Worm (Caenorhabditis elegans) whole organism, early embryonic: ENCODE data around the gene C06C6.7.

Experiments used
- ama-1 ChIP-seq: fragments of 150-350 bp; optimal IDR thresholded peaks from 2 replicates; lab custom pipeline; 2014
- flt-1 ChIP-seq: fragments of 200-800 bp; sonication (Bioruptor generic); IDR thresholded peaks from 2 replicates; pipeline ENCODE4 v1.3.6; 2022; ENCODE audit warnings: missing genetic modification characterization, missing compliant biosample characterization

DNA sequence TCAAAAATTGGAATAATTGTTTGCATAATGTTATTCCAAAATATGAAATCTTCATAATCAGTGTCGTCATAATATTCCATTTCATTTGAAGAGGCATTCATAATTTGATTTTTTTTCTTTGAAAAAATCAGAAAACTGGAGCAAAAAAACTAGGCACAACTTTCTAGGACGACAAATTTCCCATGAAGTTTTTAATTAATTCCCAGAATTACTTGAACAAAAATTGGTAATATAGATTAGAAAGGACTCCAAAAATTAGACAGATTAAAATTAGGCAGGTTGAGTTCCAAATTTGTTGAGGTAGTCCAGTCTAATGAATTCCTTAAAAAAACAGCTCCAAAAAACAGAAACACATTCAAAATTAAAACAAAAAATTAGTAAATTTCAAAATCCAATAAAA is 37.0 kb upstream of the C06C6.7 start, which contains the start of gene srw-57:
- TF ChIP-seq ama-1 (lab: Kevin White, UChicago) (no peak), flt-1 (GFP tag; lab: Robert Waterston, UW) (no peak)
